Fruit fly (Drosophila melanogaster) whole organism, pupa: Measurements from ENCODE around the gene CG15219.
A peak's percentile ranks its signal among the peaks of the same experiment; 100 is the strongest.

Experiments
- CG10348 ChIP-seq: fragments of 200-800 bp; sonication (Bioruptor generic); IDR thresholded peaks from 2 replicates; pipeline ENCODE4 v1.3.6; 2022; ENCODE audit warnings: missing biosample characterization, missing genetic modification characterization
- CG12605 ChIP-seq: fragments of 200-800 bp; sonication (Bioruptor generic); IDR thresholded peaks from 2 replicates; pipeline ENCODE4 v1.3.6; 2022; ENCODE audit warnings: missing biosample characterization, missing genetic modification characterization
- CG13204 ChIP-seq: fragments of 200-800 bp; sonication (Bioruptor generic); optimal IDR thresholded peaks from 2 replicates; lab custom pipeline; 2018; ENCODE audit warnings: missing biosample characterization, mild to moderate bottlenecking, missing genetic modification characterization, moderate library complexity
- CG14655 ChIP-seq: fragments of 200-800 bp; sonication (Bioruptor generic); optimal IDR thresholded peaks from 3 replicates; lab custom pipeline; 2017; ENCODE audit warnings: mild to moderate bottlenecking, missing biosample characterization, missing genetic modification reagents, missing genetic modification characterization
- CG15710 ChIP-seq: fragments of 200-800 bp; sonication (Bioruptor generic); optimal IDR thresholded peaks from 2 replicates; lab custom pipeline; 2018; ENCODE audit warnings: missing biosample characterization, mild to moderate bottlenecking, missing genetic modification characterization, moderate library complexity
- CG17806 ChIP-seq: fragments of 200-800 bp; sonication (Bioruptor generic); optimal IDR thresholded peaks from 2 replicates; lab custom pipeline; 2018; ENCODE audit warnings: missing biosample characterization, mild to moderate bottlenecking, missing genetic modification characterization, moderate library complexity
- CG32121 ChIP-seq: fragments of 200-800 bp; sonication (Bioruptor generic); IDR thresholded peaks from 2 replicates; pipeline ENCODE4 v1.3.6; 2022; ENCODE audit warnings: missing biosample characterization, missing genetic modification characterization
- CG34367 ChIP-seq: fragments of 200-800 bp; sonication (Bioruptor generic); optimal IDR thresholded peaks from 2 replicates; lab custom pipeline; 2018; ENCODE audit warnings: missing biosample characterization, mild to moderate bottlenecking, missing genetic modification characterization
- CG4496 ChIP-seq: fragments of 200-800 bp; sonication (Bioruptor generic); IDR thresholded peaks from 3 replicates; pipeline ENCODE4 v1.3.6; 2022; ENCODE audit warnings: missing biosample characterization, missing genetic modification characterization
- CG8159 ChIP-seq: fragments of 200-800 bp; sonication (Bioruptor generic); optimal IDR thresholded peaks from 3 replicates; lab custom pipeline; 2018; ENCODE audit warnings: missing biosample characterization, mild to moderate bottlenecking, missing genetic modification characterization, moderate library complexity
- CG8301 ChIP-seq: fragments of 200-800 bp; sonication (Bioruptor generic); optimal IDR thresholded peaks from 2 replicates; lab custom pipeline; 2018; ENCODE audit warnings: missing biosample characterization, mild to moderate bottlenecking, missing genetic modification characterization
- CG9948 ChIP-seq: fragments of 200-800 bp; sonication (Bioruptor generic); optimal IDR thresholded peaks from 2 replicates; lab custom pipeline; 2018; ENCODE audit warnings: missing biosample characterization, mild to moderate bottlenecking, missing genetic modification characterization, moderate library complexity
- D1 ChIP-seq: fragments of 200-800 bp; sonication (Bioruptor generic); optimal IDR thresholded peaks from 2 replicates; lab custom pipeline; 2018; ENCODE audit warnings: missing biosample characterization, mild to moderate bottlenecking, missing genetic modification characterization, moderate library complexity
- EcR ChIP-seq: fragments of 200-800 bp; sonication (Bioruptor generic); optimal IDR thresholded peaks from 3 replicates; lab custom pipeline; 2019; ENCODE audit warnings: missing biosample characterization, missing genetic modification characterization, mild to moderate bottlenecking, moderate library complexity, missing genetic modification reagents
- Ets98B ChIP-seq: fragments of 200-800 bp; sonication (Bioruptor generic); IDR thresholded peaks from 2 replicates; pipeline ENCODE4 v1.3.6; 2022; ENCODE audit warnings: missing biosample characterization, missing genetic modification characterization
- Pif1A ChIP-seq: fragments of 200-800 bp; sonication (Bioruptor generic); optimal IDR thresholded peaks from 3 replicates; lab custom pipeline; 2016; ENCODE audit warnings: missing biosample characterization, missing genetic modification characterization
- Pif1B ChIP-seq: fragments of 200-800 bp; sonication (Bioruptor generic); optimal IDR thresholded peaks from 3 replicates; lab custom pipeline; 2016; ENCODE audit warnings: missing biosample characterization, missing genetic modification characterization
- Snoo ChIP-seq: fragments of 200-800 bp; sonication (Bioruptor generic); optimal IDR thresholded peaks from 3 replicates; lab custom pipeline; 2017; ENCODE audit warnings: missing biosample characterization, mild to moderate bottlenecking, missing genetic modification characterization, inconsistent platforms
- fd96Ca ChIP-seq: fragments of 200-800 bp; sonication (Bioruptor generic); IDR thresholded peaks from 3 replicates; pipeline ENCODE4 v1.3.6; 2022; ENCODE audit warnings: missing biosample characterization, missing genetic modification characterization
- gl ChIP-seq: fragments of 200-800 bp; sonication (Bioruptor generic); optimal IDR thresholded peaks from 2 replicates; lab custom pipeline; 2018; ENCODE audit warnings: missing biosample characterization, mild to moderate bottlenecking, missing genetic modification characterization
- rn ChIP-seq: fragments of 200-800 bp; sonication (Bioruptor generic); IDR thresholded peaks from 2 replicates; pipeline ENCODE4 v1.3.6; 2022; ENCODE audit warnings: missing biosample characterization, missing genetic modification characterization

The CG15219 gene

dm6 chr2L:22105412-22105811 is at the start of gene CG15219:
CG15219 (minus strand) TSS chr2L:22105512.
- TF ChIP-seq CG15710 (tag; lab: Kevin White, UChicago), result no peak
- no peak for TF ChIP-seq CG12605 (GFP tag; lab: Robert Waterston, UW)
- no peak for TF ChIP-seq fd96Ca
- no peak for TF ChIP-seq CG10348 (GFP tag; lab: Robert Waterston, UW)
- TF ChIP-seq CG17806 (tag; lab: Kevin White, UChicago), result no peak
- no peak for TF ChIP-seq gl (tag; lab: Kevin White, UChicago)
- TF ChIP-seq CG4496 (GFP tag; lab: Robert Waterston, UW), result no peak
- TF ChIP-seq CG14655 (GFP tag; lab: Kevin White, UChicago), result no peak
- no peak for TF ChIP-seq Pif1B (GFP tag; lab: Kevin White, UChicago)
- no peak for TF ChIP-seq Snoo
- no peak for TF ChIP-seq D1 (tag; lab: Kevin White, UChicago)
- no peak for TF ChIP-seq EcR
- TF ChIP-seq CG34367 (tag; lab: Kevin White, UChicago), result no peak
- TF ChIP-seq rn (GFP tag; lab: Robert Waterston, UW), result no peak
- TF ChIP-seq CG13204 (GFP tag; lab: Kevin White, UChicago), result no peak
- TF ChIP-seq Ets98B (GFP tag; lab: Robert Waterston, UW), result no peak
- no peak for TF ChIP-seq CG32121 (GFP tag; lab: Robert Waterston, UW)
- no peak for TF ChIP-seq CG9948 (tag; lab: Kevin White, UChicago)
- TF ChIP-seq CG8159 (tag; lab: Kevin White, UChicago), result no peak

dm6 chr2L:22153246-22153645 is 47.9 kb upstream of the CG15219 start:
- no peak for TF ChIP-seq Pif1B (GFP tag; lab: Kevin White, UChicago)
- no peak for TF ChIP-seq CG14655 (GFP tag; lab: Kevin White, UChicago)

DNA sequence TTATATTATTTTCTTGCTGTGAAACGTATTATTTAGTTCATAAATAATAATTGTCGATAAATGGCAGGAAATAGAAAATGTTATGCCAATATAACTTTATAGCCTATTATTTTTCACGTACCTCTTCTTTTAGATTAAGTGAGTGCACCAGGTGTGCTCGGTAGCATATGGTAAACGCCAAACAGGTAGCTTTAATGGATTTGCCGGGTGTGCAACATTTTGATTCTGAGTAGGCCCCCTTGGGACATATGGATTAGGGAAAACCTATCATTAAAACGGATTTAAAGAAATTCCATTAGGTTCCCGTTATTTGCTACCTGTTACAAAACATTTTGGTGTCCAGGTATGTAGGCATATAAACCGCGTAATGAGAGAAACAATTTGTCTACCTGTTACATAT is 46.0 kb upstream of the CG15219 start, which contains the start of gene dunk:
Gene dunk (plus strand): TSS at position 301 of the 400 bp plus-strand sequence.
- TF ChIP-seq CG12605 (GFP tag; lab: Robert Waterston, UW) (no peak), CG17806 (tag; lab: Kevin White, UChicago) (no peak), CG15710 (tag; lab: Kevin White, UChicago) (no peak), CG14655 (GFP tag; lab: Kevin White, UChicago) (no peak), Pif1A (GFP tag; lab: Kevin White, UChicago) (no peak), rn (GFP tag; lab: Robert Waterston, UW) (no peak), Pif1B (GFP tag; lab: Kevin White, UChicago) (no peak), Snoo (no peak), CG34367 (tag; lab: Kevin White, UChicago) (no peak), CG4496 (GFP tag; lab: Robert Waterston, UW) (no peak), CG9948 (tag; lab: Kevin White, UChicago) (no peak), EcR (no peak), CG13204 (GFP tag; lab: Kevin White, UChicago) (no peak), gl (tag; lab: Kevin White, UChicago) (no peak), CG32121 (GFP tag; lab: Robert Waterston, UW) (no peak), CG8301 (no peak)

- peak; percentile 11 for TF ChIP-seq EcR
- no peak for TF ChIP-seq D1 (tag; lab: Kevin White, UChicago)
- TF ChIP-seq CG12605 (GFP tag; lab: Robert Waterston, UW), result 0 out of 2 replicates have a peak, but pooled peaks have one; percentile 16
Observed at dm6 chr2L:22148713-22149112, 43.4 kb upstream of the CG15219 start.

DNA sequence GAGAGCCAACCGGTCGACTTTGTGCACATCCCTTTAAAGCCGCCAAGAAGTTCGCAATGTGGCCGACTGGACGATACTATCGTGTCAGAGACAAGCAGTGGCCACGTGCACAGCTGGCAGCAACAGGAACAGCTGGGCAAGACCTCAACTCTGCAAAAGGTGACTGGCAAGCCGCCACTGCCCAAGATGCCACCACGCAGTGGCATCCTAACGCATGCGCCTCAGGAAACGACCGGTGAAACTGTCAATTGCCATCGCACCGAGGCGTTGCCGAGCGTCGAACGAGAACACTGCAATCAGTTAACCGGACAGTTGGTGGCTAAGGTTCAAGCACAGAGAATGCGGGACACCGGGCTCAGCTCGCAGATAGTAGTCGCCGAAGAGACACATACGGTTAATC is 40.9 kb upstream of the CG15219 start:
- no peak for TF ChIP-seq CG14655 (GFP tag; lab: Kevin White, UChicago)
- TF ChIP-seq Snoo, result no peak
- TF ChIP-seq CG34367 (tag; lab: Kevin White, UChicago), result no peak
- TF ChIP-seq Pif1B (GFP tag; lab: Kevin White, UChicago), result no peak
- TF ChIP-seq Ets98B (GFP tag; lab: Robert Waterston, UW), result no peak
- TF ChIP-seq CG13204 (GFP tag; lab: Kevin White, UChicago), result no peak
- TF ChIP-seq rn (GFP tag; lab: Robert Waterston, UW), result no peak
- no peak for TF ChIP-seq fd96Ca
- no peak for TF ChIP-seq D1 (tag; lab: Kevin White, UChicago)
- no peak for TF ChIP-seq CG4496 (GFP tag; lab: Robert Waterston, UW)
- no peak for TF ChIP-seq EcR
- no peak for TF ChIP-seq CG10348 (GFP tag; lab: Robert Waterston, UW)
- TF ChIP-seq, all 21 proteins: peak for 0

- peak; percentile 26; the same call in 1 of the 2 replicates for TF ChIP-seq CG12605 (GFP tag; lab: Robert Waterston, UW)
- no peak for TF ChIP-seq CG14655 (GFP tag; lab: Kevin White, UChicago)
- TF ChIP-seq CG9948 (tag; lab: Kevin White, UChicago), result no peak
- TF ChIP-seq CG8159 (tag; lab: Kevin White, UChicago), result no peak
- TF ChIP-seq EcR, result no peak
Observed at dm6 chr2L:22145269-22145917, 40.1 kb upstream of the CG15219 start.
